Worm (Caenorhabditis elegans): Measurements from ENCODE around the gene erp-44.3.

- no peak for TF ChIP-seq mep-1 (tag; optimal IDR thresholded peaks at IDR 0.05)
- TF ChIP-seq nhr-76 (tag; optimal IDR thresholded peaks at IDR 0.05): no peak
- TF ChIP-seq mes-2 (tag; optimal IDR thresholded peaks at IDR 0.05; ENCODE audit: poor library complexity, severe bottlenecking): no peak
- no peak for TF ChIP-seq ZK337.2 (GFP tag; IDR thresholded peaks at IDR 0.05)
- no peak for TF ChIP-seq T20F7.1 (GFP tag; optimal IDR thresholded peaks at IDR 0.05)
- no peak for TF ChIP-seq fkh-10 (GFP tag; optimal IDR thresholded peaks at IDR 0.05)
- no peak for TF ChIP-seq F49E8.2 (tag; optimal IDR thresholded peaks at IDR 0.05; ENCODE audit: borderline replicate concordance)
- no peak for TF ChIP-seq lin-13 (GFP tag; optimal IDR thresholded peaks at IDR 0.05)
- no peak for TF ChIP-seq lin-15B (tag; optimal IDR thresholded peaks at IDR 0.05)
- no peak for TF ChIP-seq nhr-48 (tag; optimal IDR thresholded peaks at IDR 0.05)
- no peak for TF ChIP-seq nhr-25 (tag; optimal IDR thresholded peaks at IDR 0.05; ENCODE audit: borderline replicate concordance, insufficient read depth)
- TF ChIP-seq zfp-2 (tag; optimal IDR thresholded peaks at IDR 0.05): no peak
Measured at ce11 chrIV:8096375-8096774, 26.1 kb upstream of the erp-44.3 start.

All from whole organism, L4 larva.